Fruit fly (Drosophila melanogaster) whole organism, pupa: ENCODE results near the gene CG12104.

Source experiments
- CG10348 ChIP-seq: fragments of 200-800 bp; sonication (Bioruptor generic); IDR thresholded peaks from 2 replicates; pipeline ENCODE4 v1.3.6; 2022; ENCODE audit warnings: missing biosample characterization, missing genetic modification characterization
- CG12605 ChIP-seq: fragments of 200-800 bp; sonication (Bioruptor generic); IDR thresholded peaks from 2 replicates; pipeline ENCODE4 v1.3.6; 2022; ENCODE audit warnings: missing biosample characterization, missing genetic modification characterization
- CG15710 ChIP-seq: fragments of 200-800 bp; sonication (Bioruptor generic); optimal IDR thresholded peaks from 2 replicates; lab custom pipeline; 2018; ENCODE audit warnings: missing biosample characterization, mild to moderate bottlenecking, missing genetic modification characterization, moderate library complexity
- CG32121 ChIP-seq: fragments of 200-800 bp; sonication (Bioruptor generic); IDR thresholded peaks from 2 replicates; pipeline ENCODE4 v1.3.6; 2022; ENCODE audit warnings: missing biosample characterization, missing genetic modification characterization
- CG34367 ChIP-seq: fragments of 200-800 bp; sonication (Bioruptor generic); optimal IDR thresholded peaks from 2 replicates; lab custom pipeline; 2018; ENCODE audit warnings: missing biosample characterization, mild to moderate bottlenecking, missing genetic modification characterization
- CG8159 ChIP-seq: fragments of 200-800 bp; sonication (Bioruptor generic); optimal IDR thresholded peaks from 3 replicates; lab custom pipeline; 2018; ENCODE audit warnings: missing biosample characterization, mild to moderate bottlenecking, missing genetic modification characterization, moderate library complexity
- CG9948 ChIP-seq: fragments of 200-800 bp; sonication (Bioruptor generic); optimal IDR thresholded peaks from 2 replicates; lab custom pipeline; 2018; ENCODE audit warnings: missing biosample characterization, mild to moderate bottlenecking, missing genetic modification characterization, moderate library complexity
- D1 ChIP-seq: fragments of 200-800 bp; sonication (Bioruptor generic); optimal IDR thresholded peaks from 2 replicates; lab custom pipeline; 2018; ENCODE audit warnings: missing biosample characterization, mild to moderate bottlenecking, missing genetic modification characterization, moderate library complexity
- EcR ChIP-seq: fragments of 200-800 bp; sonication (Bioruptor generic); optimal IDR thresholded peaks from 3 replicates; lab custom pipeline; 2019; ENCODE audit warnings: missing biosample characterization, missing genetic modification characterization, mild to moderate bottlenecking, moderate library complexity, missing genetic modification reagents
- Pif1A ChIP-seq: fragments of 200-800 bp; sonication (Bioruptor generic); optimal IDR thresholded peaks from 3 replicates; lab custom pipeline; 2016; ENCODE audit warnings: missing biosample characterization, missing genetic modification characterization
- Snoo ChIP-seq: fragments of 200-800 bp; sonication (Bioruptor generic); optimal IDR thresholded peaks from 3 replicates; lab custom pipeline; 2017; ENCODE audit warnings: missing biosample characterization, mild to moderate bottlenecking, missing genetic modification characterization, inconsistent platforms
- fd96Ca ChIP-seq: fragments of 200-800 bp; sonication (Bioruptor generic); IDR thresholded peaks from 3 replicates; pipeline ENCODE4 v1.3.6; 2022; ENCODE audit warnings: missing biosample characterization, missing genetic modification characterization

- no peak for TF ChIP-seq CG32121 (GFP tag; lab: Robert Waterston, UW)
- TF ChIP-seq CG15710 (tag; lab: Kevin White, UChicago): no peak
- TF ChIP-seq CG12605 (GFP tag; lab: Robert Waterston, UW): no peak
- TF ChIP-seq EcR (GFP tag; lab: Kevin White, UChicago): no peak
- no peak for TF ChIP-seq D1 (tag; lab: Kevin White, UChicago)
- TF ChIP-seq CG10348 (GFP tag; lab: Robert Waterston, UW): no peak
- TF ChIP-seq Snoo (tag; lab: Kevin White, UChicago): no peak
- TF ChIP-seq CG9948: no peak
- no peak for TF ChIP-seq Pif1A (GFP tag; lab: Kevin White, UChicago)
- no peak for TF ChIP-seq CG8159 (tag; lab: Kevin White, UChicago)
- TF ChIP-seq fd96Ca: no peak
- no peak for TF ChIP-seq CG34367
Measured at dm6 chr3L:1565092-1565491, 37.4 kb downstream of the CG12104 start, which contains the start of gene CG12003.
